Worm (Caenorhabditis elegans) whole organism, L2 larva: ENCODE measurements around the gene F14D7.18.

Source experiments
- C34F6.9 ChIP-seq: fragments of 150-350 bp; optimal IDR thresholded peaks from 2 replicates; lab custom pipeline; 2014; ENCODE audit warnings: missing biosample characterization, missing genetic modification characterization
- F13H6.1 ChIP-seq: sonication (generic microtip); optimal IDR thresholded peaks from 2 replicates; lab custom pipeline; 2016; ENCODE audit warnings: missing genetic modification characterization, missing compliant biosample characterization
- R02D3.7 ChIP-seq: fragments of 150-350 bp; optimal IDR thresholded peaks from 2 replicates; lab custom pipeline; 2014; ENCODE audit warnings: missing biosample characterization, missing genetic modification characterization
- Y55F3AM.14 ChIP-seq: fragments of 200-800 bp; sonication (Bioruptor generic); optimal IDR thresholded peaks from 2 replicates; lab custom pipeline; 2018; ENCODE audit warnings: mild to moderate bottlenecking, missing genetic modification characterization, missing compliant biosample characterization
- ZK546.5 ChIP-seq: sonication (generic microtip); optimal IDR thresholded peaks from 2 replicates; lab custom pipeline; 2017; ENCODE audit warnings: missing biosample characterization, missing genetic modification characterization
- alr-1 ChIP-seq: fragments of 150-350 bp; optimal IDR thresholded peaks from 2 replicates; lab custom pipeline; 2014; ENCODE audit warnings: missing biosample characterization, missing genetic modification characterization
- aly-2 ChIP-seq: fragments of 150-350 bp; optimal IDR thresholded peaks from 2 replicates; lab custom pipeline; 2014; ENCODE audit warnings: missing biosample characterization, missing genetic modification characterization
- ama-1 ChIP-seq: fragments of 150-350 bp; optimal IDR thresholded peaks from 2 replicates; lab custom pipeline; 2018; ENCODE audit warnings: inconsistent platforms
- blmp-1 ChIP-seq: sonication (generic microtip); optimal IDR thresholded peaks from 2 replicates; lab custom pipeline; 2017; ENCODE audit warnings: missing genetic modification characterization, mild to moderate bottlenecking, missing compliant biosample characterization, antibody characterized with exemption, moderate library complexity; ENCODE audit not compliant: insufficient read depth
- ceh-16 ChIP-seq: fragments of 150-350 bp; optimal IDR thresholded peaks from 2 replicates; lab custom pipeline; 2014; ENCODE audit warnings: missing biosample characterization, missing genetic modification characterization
- ceh-82 ChIP-seq: fragments of 150-350 bp; optimal IDR thresholded peaks from 2 replicates; lab custom pipeline; 2014; ENCODE audit warnings: missing biosample characterization, missing genetic modification characterization
- crh-2 ChIP-seq: sonication (generic microtip); optimal IDR thresholded peaks from 2 replicates; lab custom pipeline; 2017; ENCODE audit warnings: missing biosample characterization, missing genetic modification characterization
- dmd-4 ChIP-seq: sonication (generic microtip); optimal IDR thresholded peaks from 2 replicates; lab custom pipeline; 2017; ENCODE audit warnings: missing biosample characterization, missing genetic modification characterization
- egl-27 ChIP-seq: sonication (generic microtip); optimal IDR thresholded peaks from 3 replicates; lab custom pipeline; 2017; ENCODE audit warnings: missing biosample characterization, missing genetic modification reagents, missing genetic modification characterization
- elt-1 ChIP-seq: fragments of 150-350 bp; optimal IDR thresholded peaks from 2 replicates; lab custom pipeline; 2014; ENCODE audit warnings: missing biosample characterization, missing genetic modification characterization
- elt-3 ChIP-seq: sonication (generic microtip); optimal IDR thresholded peaks from 2 replicates; lab custom pipeline; 2017; ENCODE audit warnings: missing biosample characterization, missing genetic modification characterization
- fos-1 ChIP-seq: fragments of 150-350 bp; optimal IDR thresholded peaks from 2 replicates; lab custom pipeline; 2014; ENCODE audit warnings: missing biosample characterization, missing genetic modification characterization
- gmeb-1 ChIP-seq: fragments of 150-350 bp; optimal IDR thresholded peaks from 2 replicates; lab custom pipeline; 2014; ENCODE audit warnings: missing biosample characterization, missing genetic modification characterization
- lin-11 ChIP-seq: fragments of 150-350 bp; sonication (generic microtip); optimal IDR thresholded peaks from 2 replicates; lab custom pipeline; 2014; ENCODE audit warnings: missing biosample characterization, missing genetic modification characterization, inconsistent platforms, mixed read lengths
- lin-13 ChIP-seq: fragments of 150-350 bp; optimal IDR thresholded peaks from 2 replicates; lab custom pipeline; 2014; ENCODE audit warnings: missing biosample characterization, missing genetic modification reagents, missing genetic modification characterization
- lin-39 ChIP-seq: fragments of 150-350 bp; optimal IDR thresholded peaks from 2 replicates; lab custom pipeline; 2014; ENCODE audit warnings: missing biosample characterization, missing genetic modification reagents, missing genetic modification characterization
- lsy-2 ChIP-seq, 2 experiments: fragments of 150-350 bp in 1 of 2; sonication (generic microtip) in 1 of 2; optimal IDR thresholded peaks; 2 replicates each; lab custom pipeline; 2014 to 2017; ENCODE audit warnings: missing biosample characterization in 2 of 2, missing genetic modification characterization in 2 of 2
- mab-5 ChIP-seq: fragments of 150-350 bp; optimal IDR thresholded peaks from 2 replicates; lab custom pipeline; 2014; ENCODE audit warnings: missing biosample characterization, missing genetic modification characterization
- mbf-1 ChIP-seq: sonication (generic microtip); optimal IDR thresholded peaks from 2 replicates; lab custom pipeline; 2017; ENCODE audit warnings: missing biosample characterization, missing genetic modification characterization
- mdl-1 ChIP-seq, 2 experiments: fragments of 150-350 bp in 1 of 2; sonication (generic microtip) in 1 of 2; optimal IDR thresholded peaks; 2 replicates each; lab custom pipeline; 2017; ENCODE audit warnings: missing biosample characterization in 2 of 2, missing genetic modification characterization in 2 of 2
- nhr-10 ChIP-seq: sonication (generic microtip); optimal IDR thresholded peaks from 2 replicates; lab custom pipeline; 2017; ENCODE audit warnings: missing biosample characterization, missing genetic modification characterization
- nhr-11 ChIP-seq: fragments of 150-350 bp; optimal IDR thresholded peaks from 2 replicates; lab custom pipeline; 2014; ENCODE audit warnings: missing biosample characterization, missing genetic modification characterization
- nhr-12 ChIP-seq: fragments of 150-350 bp; optimal IDR thresholded peaks from 2 replicates; lab custom pipeline; 2014; ENCODE audit warnings: missing biosample characterization, missing genetic modification characterization
- nhr-129 ChIP-seq: fragments of 150-350 bp; optimal IDR thresholded peaks from 2 replicates; lab custom pipeline; 2014; ENCODE audit warnings: missing biosample characterization, missing genetic modification characterization
- nhr-21 ChIP-seq: fragments of 150-350 bp; optimal IDR thresholded peaks from 2 replicates; lab custom pipeline; 2014; ENCODE audit warnings: missing biosample characterization, missing genetic modification characterization
- nhr-23 ChIP-seq: fragments of 150-350 bp; optimal IDR thresholded peaks from 2 replicates; lab custom pipeline; 2014; ENCODE audit warnings: missing biosample characterization, missing genetic modification reagents, missing genetic modification characterization
- nhr-237 ChIP-seq: fragments of 150-350 bp; optimal IDR thresholded peaks from 2 replicates; lab custom pipeline; 2014; ENCODE audit warnings: missing biosample characterization, missing genetic modification characterization
- nhr-25 ChIP-seq: fragments of 150-350 bp; sonication (generic microtip); optimal IDR thresholded peaks from 3 replicates; lab custom pipeline; 2014; ENCODE audit warnings: missing biosample characterization, missing genetic modification characterization
- nhr-6 ChIP-seq: fragments of 150-350 bp; optimal IDR thresholded peaks from 2 replicates; lab custom pipeline; 2014; ENCODE audit warnings: missing biosample characterization, missing genetic modification characterization
- nhr-77 ChIP-seq: fragments of 150-350 bp; optimal IDR thresholded peaks from 2 replicates; lab custom pipeline; 2014; ENCODE audit warnings: missing biosample characterization, missing genetic modification characterization
- peb-1 ChIP-seq: fragments of 150-350 bp; optimal IDR thresholded peaks from 2 replicates; lab custom pipeline; 2014; ENCODE audit warnings: missing biosample characterization, missing genetic modification characterization
- sem-4 ChIP-seq: fragments of 150-350 bp; optimal IDR thresholded peaks from 2 replicates; lab custom pipeline; 2014; ENCODE audit warnings: missing biosample characterization, missing genetic modification reagents, missing genetic modification characterization
- skn-1 ChIP-seq: sonication (generic microtip); optimal IDR thresholded peaks from 2 replicates; lab custom pipeline; 2017; ENCODE audit warnings: missing biosample characterization, missing genetic modification characterization
- sma-3 ChIP-seq: sonication (generic microtip); optimal IDR thresholded peaks from 2 replicates; lab custom pipeline; 2016; ENCODE audit warnings: missing genetic modification reagents, missing genetic modification characterization, missing compliant biosample characterization
- snpc-4 ChIP-seq: fragments of 150-350 bp; optimal IDR thresholded peaks from 2 replicates; lab custom pipeline; 2014; ENCODE audit warnings: missing biosample characterization, missing genetic modification characterization
- unc-39 ChIP-seq: fragments of 150-350 bp; optimal IDR thresholded peaks from 2 replicates; lab custom pipeline; 2014; ENCODE audit warnings: missing biosample characterization, missing genetic modification characterization
- unc-55 ChIP-seq: fragments of 150-350 bp; sonication (generic microtip); optimal IDR thresholded peaks from 3 replicates; lab custom pipeline; 2014; ENCODE audit warnings: missing biosample characterization, missing genetic modification reagents, missing genetic modification characterization
- unc-62 ChIP-seq: fragments of 150-350 bp; optimal IDR thresholded peaks from 2 replicates; lab custom pipeline; 2014; ENCODE audit warnings: missing biosample characterization, missing genetic modification reagents, missing genetic modification characterization
- zag-1 ChIP-seq: fragments of 150-350 bp; optimal IDR thresholded peaks from 2 replicates; lab custom pipeline; 2014; ENCODE audit warnings: missing biosample characterization, missing genetic modification characterization
- ztf-1 ChIP-seq: fragments of 200-800 bp; sonication (Bioruptor generic); conservative IDR thresholded peaks from 2 replicates; pipeline ENCODE4 v1.3.6; 2022; ENCODE audit warnings: missing genetic modification characterization, missing compliant biosample characterization
- ztf-11 ChIP-seq: sonication (generic microtip); optimal IDR thresholded peaks from 2 replicates; lab custom pipeline; 2017; ENCODE audit warnings: missing biosample characterization, missing genetic modification characterization
- ztf-4 ChIP-seq: fragments of 150-350 bp; optimal IDR thresholded peaks from 2 replicates; lab custom pipeline; 2014; ENCODE audit warnings: missing biosample characterization, missing genetic modification characterization

Gene F14D7.18

ce11 chrV:14327776-14328175 is 37.2 kb upstream of the F14D7.18 start, which contains the start of gene F47B8.5:
Gene F47B8.5, minus strand, starts transcription at chrV:14327876.
- TF ChIP-seq unc-39 (tag; lab: Kevin White, UChicago) (no peak), sem-4 (tag; lab: Kevin White, UChicago) (no peak), unc-62 (no peak), elt-1 (tag; lab: Kevin White, UChicago) (no peak), mdl-1 (tag; optimal IDR thresholded peaks at IDR 0.05; lab: Kevin White, UChicago) (no peak), nhr-10 (no peak), ztf-1 (GFP tag; lab: Robert Waterston, UW) (no peak), Y55F3AM.14 (GFP tag; lab: Kevin White, UChicago) (no peak), zag-1 (no peak), blmp-1 (tag; lab: Kevin White, UChicago) (no peak), gmeb-1 (tag; lab: Kevin White, UChicago) (no peak)

- TF ChIP-seq fos-1 (tag; lab: Kevin White, UChicago) (peak; percentile 26), unc-62 (no peak)
Observed at ce11 chrV:14324502-14325467, 34.2 kb upstream of the F14D7.18 start, which contains the start of the genes F47B8.4 and F47B8.18. Gene F47B8.4, minus strand, starts transcription at chrV:14324673. Gene F47B8.18, minus strand, starts transcription at chrV:14325464.

ce11 chrV:14322743-14323142 is 32.2 kb upstream of the F14D7.18 start, which contains the start of gene F47B8.3:
Gene F47B8.3, minus strand, starts transcription at chrV:14323003.
- TF ChIP-seq ama-1 (lab: Kevin White, UChicago) (peak; percentile 59), mbf-1 (tag; lab: Kevin White, UChicago) (no peak), gmeb-1 (tag; lab: Kevin White, UChicago) (peak; percentile 23), F13H6.1 (tag; lab: Kevin White, UChicago) (peak; percentile 15), unc-55 (peak; percentile 62), crh-2 (peak; percentile 56), nhr-237 (tag; lab: Kevin White, UChicago) (no peak), nhr-10 (no peak), mab-5 (tag; lab: Kevin White, UChicago) (no peak), peb-1 (no peak), egl-27 (no peak), nhr-21 (tag; lab: Kevin White, UChicago) (no peak), R02D3.7 (tag; lab: Kevin White, UChicago) (no peak), nhr-77 (no peak), alr-1 (tag; lab: Kevin White, UChicago) (no peak), elt-1 (tag; lab: Kevin White, UChicago) (no peak), nhr-129 (peak; percentile 65), fos-1 (tag; lab: Kevin White, UChicago) (peak; percentile 1), zag-1 (no peak), ceh-82 (tag; lab: Kevin White, UChicago) (no peak), Y55F3AM.14 (GFP tag; lab: Kevin White, UChicago) (no peak), ZK546.5 (tag; lab: Kevin White, UChicago) (no peak), lin-13 (GFP tag; lab: Kevin White, UChicago) (peak; percentile 25), mdl-1 (tag; optimal IDR thresholded peaks at IDR 0.05; lab: Kevin White, UChicago) (no peak), unc-62 (no peak), ztf-1 (GFP tag; lab: Robert Waterston, UW) (no peak), unc-39 (tag; lab: Kevin White, UChicago) (no peak), ceh-16 (tag; lab: Kevin White, UChicago) (no peak), aly-2 (tag; lab: Kevin White, UChicago) (no peak), nhr-12 (tag; lab: Kevin White, UChicago) (no peak), ztf-4 (tag; lab: Kevin White, UChicago) (no peak), blmp-1 (tag; lab: Kevin White, UChicago) (no peak), nhr-23 (tag; lab: Kevin White, UChicago) (no peak), snpc-4 (tag; lab: Kevin White, UChicago) (peak; percentile 46), lin-11 (tag; lab: Kevin White, UChicago) (no peak), elt-3 (tag; lab: Kevin White, UChicago) (no peak), sma-3 (GFP tag; lab: Kevin White, UChicago) (no peak), skn-1 (tag; lab: Kevin White, UChicago) (no peak), C34F6.9 (tag; lab: Kevin White, UChicago) (peak; percentile 83), lin-39 (no peak), nhr-25 (tag; lab: Kevin White, UChicago) (peak; percentile 1), nhr-6 (tag; lab: Kevin White, UChicago) (no peak), ztf-11 (tag; lab: Kevin White, UChicago) (no peak), lsy-2 (tag; optimal IDR thresholded peaks at IDR 0.05; lab: Kevin White, UChicago) (peak in 1 of 2 experiments; percentile 62), dmd-4 (tag; lab: Kevin White, UChicago) (no peak), nhr-11 (tag; lab: Kevin White, UChicago) (no peak), sem-4 (tag; lab: Kevin White, UChicago) (peak; percentile 25)
